Worm (Caenorhabditis elegans): ENCODE data around the gene hip-1.

DNA sequence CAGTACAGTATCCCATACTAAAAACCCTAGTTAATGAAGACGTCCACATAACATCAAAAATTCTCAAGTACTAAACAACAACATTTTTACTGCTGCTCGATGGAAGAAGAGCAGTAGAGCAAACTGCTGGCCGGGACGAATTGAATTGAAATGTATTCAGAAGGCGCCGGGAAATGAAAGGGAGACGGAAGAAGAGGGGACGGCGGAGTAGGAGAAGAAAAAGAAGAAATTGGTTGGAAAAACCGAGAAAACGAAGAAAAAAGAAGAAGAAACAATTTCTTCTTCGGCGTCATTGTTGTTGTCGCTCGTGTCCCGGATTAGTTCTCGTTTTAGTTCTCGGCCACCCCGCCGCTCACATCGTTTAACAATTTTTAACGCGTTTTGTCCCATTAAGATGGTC is 11.5 kb upstream of the hip-1 start:
- TF ChIP-seq T22C8.4 (GFP tag; IDR thresholded peaks at IDR 0.05): no peak
- no peak for TF ChIP-seq ztf-29 (GFP tag; IDR thresholded peaks at IDR 0.05)
- no peak for TF ChIP-seq flt-1 (GFP tag; IDR thresholded peaks at IDR 0.05)
- TF ChIP-seq klf-2 (GFP tag; conservative IDR thresholded peaks at IDR 0.05): no peak

All from whole organism, midembryonic.